Worm (Caenorhabditis elegans) whole organism, L3 larva: ENCODE measurements around the gene B0218.5.

ENCODE experiments used
- R02D3.7 ChIP-seq: fragments of 150-350 bp; optimal IDR thresholded peaks from 2 replicates; lab custom pipeline; 2014; ENCODE audit warnings: missing biosample characterization, missing genetic modification characterization
- ZK546.5 ChIP-seq: sonication (generic microtip); optimal IDR thresholded peaks from 2 replicates; lab custom pipeline; 2017; ENCODE audit warnings: missing biosample characterization, missing genetic modification characterization
- aly-2 ChIP-seq: fragments of 150-350 bp; optimal IDR thresholded peaks from 2 replicates; lab custom pipeline; 2014; ENCODE audit warnings: missing biosample characterization, missing genetic modification characterization
- ama-1 ChIP-seq: fragments of 150-350 bp; optimal IDR thresholded peaks from 2 replicates; lab custom pipeline; 2018
- ceh-16 ChIP-seq: sonication (generic microtip); optimal IDR thresholded peaks from 2 replicates; lab custom pipeline; 2017; ENCODE audit warnings: missing biosample characterization, missing genetic modification characterization
- ceh-28 ChIP-seq: fragments of 150-350 bp; optimal IDR thresholded peaks from 2 replicates; lab custom pipeline; 2014; ENCODE audit warnings: missing biosample characterization, missing genetic modification reagents, missing genetic modification characterization
- ceh-82 ChIP-seq: fragments of 150-350 bp; optimal IDR thresholded peaks from 2 replicates; lab custom pipeline; 2014; ENCODE audit warnings: missing biosample characterization, missing genetic modification characterization
- ceh-9 ChIP-seq: sonication (generic microtip); optimal IDR thresholded peaks from 2 replicates; lab custom pipeline; 2018; ENCODE audit warnings: missing biosample characterization, missing genetic modification characterization
- daf-12 ChIP-seq: fragments of 150-350 bp; optimal IDR thresholded peaks from 2 replicates; lab custom pipeline; 2014; ENCODE audit warnings: missing biosample characterization, missing genetic modification reagents, missing genetic modification characterization
- egl-27 ChIP-seq: sonication (generic microtip); optimal IDR thresholded peaks from 4 replicates; lab custom pipeline; 2017; ENCODE audit warnings: missing biosample characterization, missing genetic modification reagents, missing genetic modification characterization
- egl-5 ChIP-seq: fragments of 150-350 bp; optimal IDR thresholded peaks from 2 replicates; lab custom pipeline; 2017; ENCODE audit warnings: missing biosample characterization, missing genetic modification reagents, missing genetic modification characterization, inconsistent platforms
- elt-1 ChIP-seq: fragments of 150-350 bp; optimal IDR thresholded peaks from 2 replicates; lab custom pipeline; 2014; ENCODE audit warnings: missing biosample characterization, missing genetic modification characterization
- elt-2 ChIP-seq: sonication (generic microtip); optimal IDR thresholded peaks from 2 replicates; lab custom pipeline; 2016; ENCODE audit warnings: missing genetic modification reagents, mild to moderate bottlenecking, missing genetic modification characterization, missing compliant biosample characterization
- elt-3 ChIP-seq, 3 experiments: fragments of 150-350 bp in 1 of 3; sonication (generic microtip) in 2 of 3; optimal IDR thresholded peaks; 2 replicates in 2 of 3; 4 replicates in 1 of 3; lab custom pipeline; 2014 to 2017; ENCODE audit warnings: missing biosample characterization in 3 of 3, missing genetic modification characterization in 3 of 3
- eor-1 ChIP-seq, 2 experiments: fragments of 150-350 bp; optimal IDR thresholded peaks; 2 replicates each; lab custom pipeline; 2014 to 2018; ENCODE audit warnings: missing biosample characterization in 2 of 2, missing genetic modification characterization in 2 of 2
- fkh-10 ChIP-seq: sonication (generic microtip); optimal IDR thresholded peaks from 2 replicates; lab custom pipeline; 2017; ENCODE audit warnings: missing biosample characterization, missing genetic modification reagents, missing genetic modification characterization
- fkh-2 ChIP-seq: fragments of 150-350 bp; optimal IDR thresholded peaks from 2 replicates; lab custom pipeline; 2014; ENCODE audit warnings: missing biosample characterization, missing genetic modification reagents, missing genetic modification characterization
- fos-1 ChIP-seq: fragments of 150-350 bp; optimal IDR thresholded peaks from 2 replicates; lab custom pipeline; 2014; ENCODE audit warnings: missing biosample characterization, missing genetic modification characterization
- hmg-11 ChIP-seq: sonication (generic microtip); optimal IDR thresholded peaks from 2 replicates; lab custom pipeline; 2016; ENCODE audit warnings: missing genetic modification characterization, missing compliant biosample characterization
- jun-1 ChIP-seq: fragments of 150-350 bp; optimal IDR thresholded peaks from 2 replicates; lab custom pipeline; 2014; ENCODE audit warnings: missing biosample characterization, missing genetic modification reagents, missing genetic modification characterization
- lin-15B ChIP-seq: fragments of 150-350 bp; optimal IDR thresholded peaks from 2 replicates; lab custom pipeline; 2014; ENCODE audit warnings: missing biosample characterization, missing genetic modification characterization
- lin-39 ChIP-seq: fragments of 150-350 bp; optimal IDR thresholded peaks from 2 replicates; lab custom pipeline; 2018; ENCODE audit warnings: missing biosample characterization, missing genetic modification reagents, missing genetic modification characterization
- lsy-12 ChIP-seq: sonication (generic microtip); optimal IDR thresholded peaks from 2 replicates; lab custom pipeline; 2016; ENCODE audit warnings: mild to moderate bottlenecking, missing genetic modification characterization, missing compliant biosample characterization
- mdl-1 ChIP-seq: fragments of 150-350 bp; optimal IDR thresholded peaks from 2 replicates; lab custom pipeline; 2014; ENCODE audit warnings: missing biosample characterization, missing genetic modification characterization
- mml-1 ChIP-seq: fragments of 150-350 bp; sonication (generic microtip); optimal IDR thresholded peaks from 3 replicates; lab custom pipeline; 2014; ENCODE audit warnings: missing biosample characterization, missing genetic modification characterization
- nfya-1 ChIP-seq: sonication (generic microtip); optimal IDR thresholded peaks from 2 replicates; lab custom pipeline; 2017; ENCODE audit warnings: missing genetic modification characterization, mild to moderate bottlenecking, missing compliant biosample characterization, antibody characterized with exemption, moderate library complexity; ENCODE audit not compliant: insufficient read depth
- nhr-11 ChIP-seq: fragments of 150-350 bp; optimal IDR thresholded peaks from 2 replicates; lab custom pipeline; 2014; ENCODE audit warnings: missing biosample characterization, missing genetic modification characterization
- nhr-12 ChIP-seq: fragments of 150-350 bp; optimal IDR thresholded peaks from 2 replicates; lab custom pipeline; 2014; ENCODE audit warnings: missing biosample characterization, missing genetic modification characterization
- nhr-23 ChIP-seq: fragments of 150-350 bp; optimal IDR thresholded peaks from 2 replicates; lab custom pipeline; 2014; ENCODE audit warnings: missing biosample characterization, missing genetic modification reagents, missing genetic modification characterization
- nhr-237 ChIP-seq: fragments of 150-350 bp; optimal IDR thresholded peaks from 2 replicates; lab custom pipeline; 2014; ENCODE audit warnings: missing biosample characterization, missing genetic modification characterization
- nhr-25 ChIP-seq: sonication (generic microtip); optimal IDR thresholded peaks from 2 replicates; lab custom pipeline; 2017; ENCODE audit warnings: missing biosample characterization, missing genetic modification characterization
- nhr-28 ChIP-seq: fragments of 150-350 bp; optimal IDR thresholded peaks from 2 replicates; lab custom pipeline; 2014; ENCODE audit warnings: missing biosample characterization, missing genetic modification characterization
- nhr-43 ChIP-seq: sonication (generic microtip); optimal IDR thresholded peaks from 2 replicates; lab custom pipeline; 2016; ENCODE audit warnings: mild to moderate bottlenecking, missing genetic modification characterization, missing compliant biosample characterization; ENCODE audit not compliant: poor library complexity, severe bottlenecking
- nhr-67 ChIP-seq: fragments of 150-350 bp; optimal IDR thresholded peaks from 2 replicates; lab custom pipeline; 2014; ENCODE audit warnings: missing biosample characterization, missing genetic modification characterization
- nhr-76 ChIP-seq: fragments of 150-350 bp; sonication (generic microtip); optimal IDR thresholded peaks from 5 replicates; lab custom pipeline; 2014; ENCODE audit warnings: missing biosample characterization, missing genetic modification characterization
- nhr-77 ChIP-seq: fragments of 150-350 bp; optimal IDR thresholded peaks from 2 replicates; lab custom pipeline; 2014; ENCODE audit warnings: missing biosample characterization, missing genetic modification characterization
- pha-4 ChIP-seq: fragments of 150-350 bp; optimal IDR thresholded peaks from 2 replicates; lab custom pipeline; 2014; ENCODE audit warnings: missing biosample characterization, missing genetic modification reagents, missing genetic modification characterization
- pqm-1 ChIP-seq: fragments of 150-350 bp; optimal IDR thresholded peaks from 2 replicates; lab custom pipeline; 2017; ENCODE audit warnings: missing biosample characterization, missing genetic modification characterization, inconsistent platforms
- sea-2 ChIP-seq: fragments of 150-350 bp; sonication (generic microtip); optimal IDR thresholded peaks from 4 replicates; lab custom pipeline; 2014; ENCODE audit warnings: missing biosample characterization, missing genetic modification reagents, missing genetic modification characterization
- skn-1 ChIP-seq: fragments of 150-350 bp; optimal IDR thresholded peaks from 2 replicates; lab custom pipeline; 2014; ENCODE audit warnings: missing biosample characterization, missing genetic modification characterization
- snpc-4 ChIP-seq: fragments of 150-350 bp; optimal IDR thresholded peaks from 2 replicates; lab custom pipeline; 2014; ENCODE audit warnings: missing biosample characterization, missing genetic modification characterization
- tbx-2 ChIP-seq: sonication (generic microtip); optimal IDR thresholded peaks from 2 replicates; lab custom pipeline; 2016; ENCODE audit warnings: mild to moderate bottlenecking, missing genetic modification characterization, missing compliant biosample characterization
- unc-39 ChIP-seq: sonication (generic microtip); optimal IDR thresholded peaks from 4 replicates; lab custom pipeline; 2017; ENCODE audit warnings: missing biosample characterization, missing genetic modification characterization
- unc-62 ChIP-seq: fragments of 150-350 bp; sonication (generic microtip); optimal IDR thresholded peaks from 4 replicates; lab custom pipeline; 2014; ENCODE audit warnings: missing biosample characterization, missing genetic modification reagents, missing genetic modification characterization
- zag-1 ChIP-seq: fragments of 150-350 bp; optimal IDR thresholded peaks from 2 replicates; lab custom pipeline; 2014; ENCODE audit warnings: missing biosample characterization, missing genetic modification characterization
- ztf-11 ChIP-seq: fragments of 150-350 bp; optimal IDR thresholded peaks from 2 replicates; lab custom pipeline; 2014; ENCODE audit warnings: missing biosample characterization, missing genetic modification characterization
- ztf-4 ChIP-seq: fragments of 150-350 bp; optimal IDR thresholded peaks from 2 replicates; lab custom pipeline; 2014; ENCODE audit warnings: missing biosample characterization, missing genetic modification characterization

The B0218.5 gene

DNA sequence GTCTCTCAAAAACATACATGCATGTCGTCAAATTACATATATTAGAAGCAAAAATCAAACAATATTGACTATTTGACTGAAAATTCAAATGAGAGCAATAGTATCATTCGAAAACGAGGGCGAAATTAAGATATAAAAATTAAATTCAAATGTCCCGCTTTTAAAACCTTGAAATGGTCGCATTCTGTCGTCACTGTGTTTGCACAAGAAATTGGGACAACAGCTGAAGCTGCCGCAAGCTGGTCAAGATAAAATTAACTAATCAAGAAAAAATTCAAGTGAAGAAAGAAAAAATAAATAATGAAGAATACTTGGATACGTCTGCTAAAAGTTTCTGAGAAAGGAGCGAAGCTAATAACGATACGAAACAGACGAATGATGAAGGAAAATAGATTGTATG lies 44.4 kb downstream of the B0218.5 start:
- TF ChIP-seq pha-4 (tag; lab: Kevin White, UChicago) (peak; percentile 48), R02D3.7 (no peak), nhr-28 (tag; lab: Kevin White, UChicago) (no peak), elt-1 (tag; lab: Kevin White, UChicago) (no peak), ztf-11 (tag; lab: Kevin White, UChicago) (no peak)

ce11 chrIV:8112187-8112586 lies 44.9 kb downstream of the B0218.5 start, which contains the start of gene Y42H9AR.4:
Gene Y42H9AR.4 (minus strand): TSS chrIV:8112218.
- no peak for TF ChIP-seq eor-1 (tag; optimal IDR thresholded peaks at IDR 0.05; lab: Kevin White, UChicago)
- no peak for TF ChIP-seq nhr-67 (tag; lab: Kevin White, UChicago)
- TF ChIP-seq mdl-1 (tag; lab: Kevin White, UChicago) = no peak
- no peak for TF ChIP-seq ZK546.5 (tag; lab: Kevin White, UChicago)
- TF ChIP-seq nhr-12 (tag; lab: Kevin White, UChicago) = no peak
- no peak for TF ChIP-seq elt-3 (tag; optimal IDR thresholded peaks at IDR 0.05; lab: Kevin White, UChicago)
- TF ChIP-seq egl-27 (tag; lab: Kevin White, UChicago) = no peak
- no peak for TF ChIP-seq mml-1 (tag; lab: Kevin White, UChicago)
- no peak for TF ChIP-seq fkh-10 (GFP tag; lab: Kevin White, UChicago)
- TF ChIP-seq lsy-12 (tag; lab: Kevin White, UChicago) = no peak
- TF ChIP-seq ztf-11 (tag; lab: Kevin White, UChicago) = no peak
- TF ChIP-seq nhr-77 (tag; lab: Kevin White, UChicago) = no peak
- no peak for TF ChIP-seq skn-1 (tag; lab: Kevin White, UChicago)
- TF ChIP-seq tbx-2 = no peak
- peak; percentile 62 for TF ChIP-seq snpc-4
- peak; percentile 17 for TF ChIP-seq ceh-28 (tag; lab: Kevin White, UChicago)
- TF ChIP-seq pqm-1 (tag; lab: Kevin White, UChicago) = peak; percentile 18
- peak; percentile 40 for TF ChIP-seq hmg-11 (tag; lab: Kevin White, UChicago)
- TF ChIP-seq ceh-82 (tag; lab: Kevin White, UChicago) = no peak
- no peak for TF ChIP-seq elt-1 (tag; lab: Kevin White, UChicago)
- no peak for TF ChIP-seq lin-39
- peak; percentile 45 for TF ChIP-seq egl-5 (tag; lab: Kevin White, UChicago)
- TF ChIP-seq unc-62 = no peak
- peak; percentile 27 for TF ChIP-seq nhr-43 (tag; lab: Kevin White, UChicago)
- TF ChIP-seq ztf-4 (tag; lab: Kevin White, UChicago) = no peak
- no peak for TF ChIP-seq nhr-25 (tag; lab: Kevin White, UChicago)
- no peak for TF ChIP-seq daf-12
- TF ChIP-seq aly-2 (tag; lab: Kevin White, UChicago) = no peak
- no peak for TF ChIP-seq nhr-11 (tag; lab: Kevin White, UChicago)
- peak; percentile 33 for TF ChIP-seq pha-4 (tag; lab: Kevin White, UChicago)
- no peak for TF ChIP-seq jun-1 (tag; lab: Kevin White, UChicago)
- no peak for TF ChIP-seq nhr-76 (tag; lab: Kevin White, UChicago)
- TF ChIP-seq nhr-237 (tag; lab: Kevin White, UChicago) = no peak
- peak; percentile 30 for TF ChIP-seq nhr-23 (tag; lab: Kevin White, UChicago)
- peak; percentile 45 for TF ChIP-seq nfya-1 (tag; lab: Kevin White, UChicago)
- no peak for TF ChIP-seq lin-15B (tag; lab: Kevin White, UChicago)
- TF ChIP-seq nhr-28 (tag; lab: Kevin White, UChicago) = no peak
- TF ChIP-seq sea-2 (GFP tag; lab: Kevin White, UChicago) = no peak
- TF ChIP-seq unc-39 (tag; lab: Kevin White, UChicago) = no peak
- no peak for TF ChIP-seq ceh-16 (tag; lab: Kevin White, UChicago)
- TF ChIP-seq ama-1 (lab: Kevin White, UChicago) = no peak
- no peak for TF ChIP-seq ceh-9 (tag; lab: Kevin White, UChicago)
- TF ChIP-seq elt-2 (tag; lab: Kevin White, UChicago) = peak; percentile 39
- no peak for TF ChIP-seq fkh-2 (tag; lab: Kevin White, UChicago)
- no peak for TF ChIP-seq fos-1 (tag; lab: Kevin White, UChicago)
- no peak for TF ChIP-seq zag-1 (tag; lab: Kevin White, UChicago)
- no peak for TF ChIP-seq R02D3.7
- TF ChIP-seq, all 47 proteins: peak for 10
